Fruit fly (Drosophila melanogaster): ENCODE results near the gene CG9467.
A peak's percentile ranks its signal among the peaks of the same experiment; 100 is the strongest.

The CG9467 gene

dm6 chr3R:9800644-9801330, at the start of gene CG9467, which contains the start of gene CG8526:
Gene CG9467 (minus strand): TSS chr3R:9801026.
Gene CG8526 (plus strand): TSS chr3R:9801280.
- TF ChIP-seq EcR (GFP tag; optimal IDR thresholded peaks at IDR 0.05), result no peak
- no peak for TF ChIP-seq pan (optimal IDR thresholded peaks at IDR 0.05)
- no peak for TF ChIP-seq Dll (optimal IDR thresholded peaks at IDR 0.05)
- no peak for TF ChIP-seq CG8478 (optimal IDR thresholded peaks at IDR 0.05)
- no peak for TF ChIP-seq psq (optimal IDR thresholded peaks at IDR 0.05)
- no peak for TF ChIP-seq usp (GFP tag; optimal IDR thresholded peaks at IDR 0.05)

dm6 chr3R:9823723-9824122, 22.9 kb upstream of the CG9467 start, which contains the start of gene CG34302:
Gene CG34302 (minus strand): TSS chr3R:9823823.
- no peak for TF ChIP-seq EcR (GFP tag; optimal IDR thresholded peaks at IDR 0.05)
- no peak for TF ChIP-seq psq (optimal IDR thresholded peaks at IDR 0.05)
- TF ChIP-seq usp (GFP tag; optimal IDR thresholded peaks at IDR 0.05), result no peak
- no peak for TF ChIP-seq pan (optimal IDR thresholded peaks at IDR 0.05)
- no peak for TF ChIP-seq CG8478 (optimal IDR thresholded peaks at IDR 0.05)
- no peak for TF ChIP-seq Dll (optimal IDR thresholded peaks at IDR 0.05)

- no peak for TF ChIP-seq Dll (optimal IDR thresholded peaks at IDR 0.05)
- TF ChIP-seq psq (optimal IDR thresholded peaks at IDR 0.05), result no peak
- no peak for TF ChIP-seq pan (optimal IDR thresholded peaks at IDR 0.05)
- TF ChIP-seq usp (GFP tag; optimal IDR thresholded peaks at IDR 0.05), result no peak
- TF ChIP-seq CG8478 (optimal IDR thresholded peaks at IDR 0.05), result no peak
- TF ChIP-seq EcR (GFP tag; optimal IDR thresholded peaks at IDR 0.05), result no peak
Measured at dm6 chr3R:9821091-9821490, 20.3 kb upstream of the CG9467 start, which contains the start of gene CG42857. Gene CG42857 (minus strand): TSS chr3R:9821191.

dm6 chr3R:9819777-9820176, 19.0 kb upstream of the CG9467 start, which contains the start of gene CG9458:
Gene CG9458 (minus strand): TSS chr3R:9819877.
- TF ChIP-seq usp (GFP tag; optimal IDR thresholded peaks at IDR 0.05), result no peak
- no peak for TF ChIP-seq CG8478 (optimal IDR thresholded peaks at IDR 0.05)
- TF ChIP-seq psq (optimal IDR thresholded peaks at IDR 0.05), result no peak
- TF ChIP-seq EcR (GFP tag; optimal IDR thresholded peaks at IDR 0.05), result no peak
- no peak for TF ChIP-seq Dll (optimal IDR thresholded peaks at IDR 0.05)
- TF ChIP-seq pan (optimal IDR thresholded peaks at IDR 0.05), result no peak

- TF ChIP-seq Dll (optimal IDR thresholded peaks at IDR 0.05) (no peak), CG8478 (optimal IDR thresholded peaks at IDR 0.05) (no peak), EcR (GFP tag; optimal IDR thresholded peaks at IDR 0.05) (no peak), psq (optimal IDR thresholded peaks at IDR 0.05) (no peak), usp (GFP tag; optimal IDR thresholded peaks at IDR 0.05) (no peak), pan (optimal IDR thresholded peaks at IDR 0.05) (no peak)
Measured at dm6 chr3R:9818295-9818694, 17.5 kb upstream of the CG9467 start, which contains the start of gene CG9459. Gene CG9459 (minus strand): TSS chr3R:9818395.

dm6 chr3R:9816879-9817278, 16.1 kb upstream of the CG9467 start, which contains the start of gene CG16904:
Gene CG16904 (minus strand): TSS chr3R:9816979.
- TF ChIP-seq psq (optimal IDR thresholded peaks at IDR 0.05) (no peak), Dll (optimal IDR thresholded peaks at IDR 0.05) (no peak), EcR (GFP tag; optimal IDR thresholded peaks at IDR 0.05) (no peak), pan (optimal IDR thresholded peaks at IDR 0.05) (no peak), usp (GFP tag; optimal IDR thresholded peaks at IDR 0.05) (no peak), CG8478 (optimal IDR thresholded peaks at IDR 0.05) (no peak)

- TF ChIP-seq pan (optimal IDR thresholded peaks at IDR 0.05) (no peak), CG8478 (optimal IDR thresholded peaks at IDR 0.05) (no peak), psq (optimal IDR thresholded peaks at IDR 0.05) (no peak), usp (GFP tag; optimal IDR thresholded peaks at IDR 0.05) (no peak), EcR (GFP tag; optimal IDR thresholded peaks at IDR 0.05) (no peak), Dll (optimal IDR thresholded peaks at IDR 0.05) (no peak)
Measured at dm6 chr3R:9813861-9814260, 13.0 kb upstream of the CG9467 start, which contains the start of gene eloF. Gene eloF (plus strand): TSS chr3R:9814161.

dm6 chr3R:9812447-9812846, 11.6 kb upstream of the CG9467 start, which contains the start of gene CG8534:
Gene CG8534 (plus strand): TSS chr3R:9812747.
- TF ChIP-seq EcR (GFP tag; optimal IDR thresholded peaks at IDR 0.05) (no peak), Dll (optimal IDR thresholded peaks at IDR 0.05) (no peak), psq (optimal IDR thresholded peaks at IDR 0.05) (no peak), pan (optimal IDR thresholded peaks at IDR 0.05) (no peak), CG8478 (optimal IDR thresholded peaks at IDR 0.05) (no peak), usp (GFP tag; optimal IDR thresholded peaks at IDR 0.05) (no peak)

- TF ChIP-seq EcR (GFP tag; optimal IDR thresholded peaks at IDR 0.05), result no peak
- TF ChIP-seq pan (optimal IDR thresholded peaks at IDR 0.05), result no peak
- no peak for TF ChIP-seq Dll (optimal IDR thresholded peaks at IDR 0.05)
- peak; percentile 85 for TF ChIP-seq CG8478 (optimal IDR thresholded peaks at IDR 0.05)
- no peak for TF ChIP-seq usp (GFP tag; optimal IDR thresholded peaks at IDR 0.05)
- peak; percentile 65 for TF ChIP-seq psq (optimal IDR thresholded peaks at IDR 0.05)
Measured at dm6 chr3R:9808946-9809545, 8.2 kb upstream of the CG9467 start, which contains the start of gene FBXO11. Gene FBXO11 (minus strand): TSS chr3R:9809368.

- TF ChIP-seq pan (optimal IDR thresholded peaks at IDR 0.05) (no peak), CG8478 (optimal IDR thresholded peaks at IDR 0.05) (no peak), Dll (optimal IDR thresholded peaks at IDR 0.05) (no peak), EcR (GFP tag; optimal IDR thresholded peaks at IDR 0.05) (no peak), usp (GFP tag; optimal IDR thresholded peaks at IDR 0.05) (no peak)
Measured at dm6 chr3R:9793018-9793417, 7.8 kb downstream of the CG9467 start, which contains the start of gene CG8516. Gene CG8516 (plus strand): TSS chr3R:9793295.

- TF ChIP-seq pan (optimal IDR thresholded peaks at IDR 0.05) (no peak), CG8478 (optimal IDR thresholded peaks at IDR 0.05) (no peak), usp (GFP tag; optimal IDR thresholded peaks at IDR 0.05) (no peak), psq (optimal IDR thresholded peaks at IDR 0.05) (no peak), Dll (optimal IDR thresholded peaks at IDR 0.05) (no peak), EcR (GFP tag; optimal IDR thresholded peaks at IDR 0.05) (no peak)
Measured at dm6 chr3R:9791177-9791806, 9.5 kb downstream of the CG9467 start, which contains the start of the genes CG12945 and CG8507. Gene CG12945 (minus strand): TSS chr3R:9791221. Gene CG8507 (plus strand): TSS chr3R:9791483.

Data from whole organism.